Fruit fly (Drosophila melanogaster) whole organism, embryonic: ENCODE measurements around the gene GstD7.

ENCODE experiments used
- Abd-B ChIP-seq: fragments of 200-800 bp; sonication (Bioruptor generic); optimal IDR thresholded peaks from 2 replicates; lab custom pipeline; 2018; ENCODE audit warnings: missing biosample characterization, mild to moderate bottlenecking, missing genetic modification characterization, moderate library complexity
- CG11085 ChIP-seq: fragments of 200-800 bp; sonication (Bioruptor generic); IDR thresholded peaks from 2 replicates; pipeline ENCODE4 v1.3.6; 2022; ENCODE audit warnings: missing biosample characterization, missing genetic modification characterization
- CG13624 ChIP-seq: fragments of 200-800 bp; sonication (Bioruptor generic); optimal IDR thresholded peaks from 2 replicates; lab custom pipeline; 2016; ENCODE audit warnings: missing biosample characterization, missing genetic modification characterization
- CG14965 ChIP-seq: fragments of 200-800 bp; sonication (Bioruptor generic); optimal IDR thresholded peaks from 2 replicates; lab custom pipeline; 2016; ENCODE audit warnings: missing biosample characterization, missing genetic modification characterization, borderline replicate concordance
- CG15601 ChIP-seq: fragments of 200-800 bp; sonication (Bioruptor generic); optimal IDR thresholded peaks from 3 replicates; lab custom pipeline; 2019; ENCODE audit warnings: missing biosample characterization, mild to moderate bottlenecking, missing genetic modification characterization, moderate library complexity
- CG7556 ChIP-seq: fragments of 200-800 bp; sonication (Bioruptor generic); optimal IDR thresholded peaks from 2 replicates; lab custom pipeline; 2017; ENCODE audit warnings: missing biosample characterization, mild to moderate bottlenecking, missing genetic modification characterization
- gsb ChIP-seq: fragments of 200-800 bp; sonication (Bioruptor generic); IDR thresholded peaks from 2 replicates; pipeline ENCODE4 v1.3.6; 2022; ENCODE audit warnings: missing biosample characterization, missing genetic modification characterization
- nerfin-2 ChIP-seq: fragments of 200-800 bp; sonication (Bioruptor generic); IDR thresholded peaks from 2 replicates; pipeline ENCODE4 v1.3.6; 2022; ENCODE audit warnings: missing biosample characterization, missing genetic modification characterization; ENCODE audit not compliant: partially characterized antibody
- pnt ChIP-seq: fragments of 200-800 bp; sonication (Bioruptor generic); optimal IDR thresholded peaks from 3 replicates; lab custom pipeline; 2016; ENCODE audit warnings: missing biosample characterization, missing genetic modification characterization

dm6 chr3R:12359837-12360236 is 18.5 kb upstream of the GstD7 start, which contains the start of gene CG4115:
- no peak for TF ChIP-seq CG13624
- TF ChIP-seq gsb (GFP tag; lab: Robert Waterston, UW) = no peak
- TF ChIP-seq Abd-B (GFP tag; lab: Kevin White, UChicago) = no peak
- no peak for TF ChIP-seq CG15601 (tag; lab: Kevin White, UChicago)
- TF ChIP-seq nerfin-2 (GFP tag; lab: Robert Waterston, UW) = no peak
- no peak for TF ChIP-seq CG11085 (GFP tag; lab: Robert Waterston, UW)
- TF ChIP-seq CG7556 (GFP tag; lab: Kevin White, UChicago) = no peak
- no peak for TF ChIP-seq pnt (GFP tag; lab: Kevin White, UChicago)
- TF ChIP-seq CG14965 = no peak
